Fruit fly (Drosophila melanogaster): Measurements from ENCODE around the gene CG7668.

The CG7668 gene

dm6 chr3L:19961805-19962204, 40.7 kb upstream of the CG7668 start (continued):
- peak; percentile 40 for TF ChIP-seq spab (GFP tag; optimal IDR thresholded peaks at IDR 0.05)
- TF ChIP-seq CG8632 (GFP tag; optimal IDR thresholded peaks at IDR 0.05), result peak; percentile 28
- TF ChIP-seq acj6 (GFP tag; optimal IDR thresholded peaks at IDR 0.05), result peak; percentile 14
- no peak for TF ChIP-seq CG6163 (GFP tag; IDR thresholded peaks at IDR 0.05)
- peak; percentile 39 for TF ChIP-seq pdm3 (GFP tag; optimal IDR thresholded peaks at IDR 0.05)

dm6 chr3L:19968725-19969598, 33.6 kb upstream of the CG7668 start:
- no peak for TF ChIP-seq CG10631 (GFP tag; optimal IDR thresholded peaks at IDR 0.05)
- TF ChIP-seq svp (GFP tag), result peak; percentile 52
- TF ChIP-seq CG4318 (GFP tag; optimal IDR thresholded peaks at IDR 0.05), result no peak
- TF ChIP-seq CG11902 (GFP tag; optimal IDR thresholded peaks at IDR 0.05), result no peak
- no peak for TF ChIP-seq CG34406 (GFP tag; optimal IDR thresholded peaks at IDR 0.05)

dm6 chr3L:19978088-19978487, 24.4 kb upstream of the CG7668 start:
- no peak for TF ChIP-seq Ets21C (GFP tag; optimal IDR thresholded peaks at IDR 0.05)
- no peak for TF ChIP-seq eg (GFP tag; IDR thresholded peaks at IDR 0.05)
- TF ChIP-seq esn (GFP tag; optimal IDR thresholded peaks at IDR 0.05), result no peak
- TF ChIP-seq Blimp-1 (GFP tag; optimal IDR thresholded peaks at IDR 0.05), result no peak
- TF ChIP-seq CG3919 (GFP tag; optimal IDR thresholded peaks at IDR 0.05), result no peak
- no peak for TF ChIP-seq CG6163 (GFP tag; IDR thresholded peaks at IDR 0.05)
- no peak for TF ChIP-seq lz (GFP tag; optimal IDR thresholded peaks at IDR 0.05)

- TF ChIP-seq esn (GFP tag; optimal IDR thresholded peaks at IDR 0.05) (no peak), Hr38 (GFP tag; optimal IDR thresholded peaks at IDR 0.05) (no peak), fkh (GFP tag; optimal IDR thresholded peaks at IDR 0.05) (peak; percentile 91), CG34406 (GFP tag; optimal IDR thresholded peaks at IDR 0.05) (no peak)
These were observed 22.9 kb upstream of the CG7668 start, which contains the start of gene CG14182 for dm6 chr3L:19979592-19979991. Gene CG14182 (minus strand): TSS chr3L:19979812.

dm6 chr3L:19981385-19981784, 21.2 kb upstream of the CG7668 start, which contains the start of gene CG17732:
Gene CG17732 (plus strand): TSS chr3L:19981685.
- TF ChIP-seq Smox (GFP tag; optimal IDR thresholded peaks at IDR 0.05) (no peak), CG6854 (GFP tag; optimal IDR thresholded peaks at IDR 0.05) (no peak), achi (GFP tag; optimal IDR thresholded peaks at IDR 0.05) (no peak), CG6792 (GFP tag; optimal IDR thresholded peaks at IDR 0.05) (no peak), Gug (GFP tag; IDR thresholded peaks at IDR 0.05) (no peak), CG10669 (GFP tag; optimal IDR thresholded peaks at IDR 0.05) (no peak), CG32006 (GFP tag; optimal IDR thresholded peaks at IDR 0.05) (no peak)

dm6 chr3L:19985768-19986167, 16.8 kb upstream of the CG7668 start, which contains the start of the genes hale and schuy:
Gene hale (minus strand): TSS chr3L:19985868.
Gene schuy (plus strand): TSS chr3L:19986093.
- TF ChIP-seq CG6792 (GFP tag; optimal IDR thresholded peaks at IDR 0.05) (no peak), net (GFP tag; optimal IDR thresholded peaks at IDR 0.05) (no peak), Ets21C (GFP tag; optimal IDR thresholded peaks at IDR 0.05) (no peak), Smox (GFP tag; optimal IDR thresholded peaks at IDR 0.05) (no peak), Sox102F (GFP tag; optimal IDR thresholded peaks at IDR 0.05) (no peak), Eip75B (GFP tag; optimal IDR thresholded peaks at IDR 0.05) (no peak), OdsH (GFP tag; optimal IDR thresholded peaks at IDR 0.05) (no peak), CG7368 (GFP tag; optimal IDR thresholded peaks at IDR 0.05) (no peak), Eip78C (GFP tag) (no peak), CG1621 (tag; optimal IDR thresholded peaks at IDR 0.05) (no peak)

All from whole organism, prepupa.